Worm (Caenorhabditis elegans) whole organism, young adult: ENCODE measurements around the gene F36D4.4.
A peak's percentile ranks its signal among the peaks of the same experiment; 100 is the strongest.

Experiments used
- D2030.7 ChIP-seq: fragments of 200-800 bp; sonication (Bioruptor generic); IDR thresholded peaks from 2 replicates; pipeline ENCODE4 v1.3.6; 2022; ENCODE audit warnings: missing genetic modification reagents, missing genetic modification characterization, missing compliant biosample characterization
- F33H1.4 ChIP-seq: fragments of 200-800 bp; sonication (Bioruptor generic); IDR thresholded peaks from 2 replicates; pipeline ENCODE4 v1.3.6; 2022; ENCODE audit warnings: missing genetic modification reagents, missing genetic modification characterization, missing compliant biosample characterization
- F39B2.1 ChIP-seq: fragments of 200-800 bp; sonication (Bioruptor generic); IDR thresholded peaks from 2 replicates; pipeline ENCODE4 v1.3.6; 2022; ENCODE audit warnings: missing genetic modification reagents, missing genetic modification characterization, missing compliant biosample characterization
- F52B5.7 ChIP-seq: sonication (generic microtip); optimal IDR thresholded peaks from 2 replicates; lab custom pipeline; 2016; ENCODE audit warnings: mild to moderate bottlenecking, missing genetic modification characterization, missing compliant biosample characterization
- K11D2.4 ChIP-seq: fragments of 200-800 bp; sonication (Bioruptor generic); IDR thresholded peaks from 2 replicates; pipeline ENCODE4 v1.3.6; 2022; ENCODE audit warnings: missing genetic modification reagents, missing genetic modification characterization, missing compliant biosample characterization
- Y67H2A.10 ChIP-seq: fragments of 200-800 bp; sonication (Bioruptor generic); conservative IDR thresholded peaks from 2 replicates; pipeline ENCODE4 v1.3.6; 2022; ENCODE audit warnings: missing genetic modification reagents, missing genetic modification characterization, missing compliant biosample characterization
- Y79H2A.3 ChIP-seq: fragments of 200-800 bp; sonication (Bioruptor generic); conservative IDR thresholded peaks from 2 replicates; pipeline ENCODE4 v1.3.6; 2022; ENCODE audit warnings: missing genetic modification reagents, missing genetic modification characterization, missing compliant biosample characterization
- Y95B8A.8 ChIP-seq: fragments of 200-800 bp; sonication (Bioruptor generic); IDR thresholded peaks from 2 replicates; pipeline ENCODE4 v1.3.6; 2022; ENCODE audit warnings: missing genetic modification reagents, missing genetic modification characterization, missing compliant biosample characterization
- aptf-3 ChIP-seq: fragments of 200-800 bp; sonication (Bioruptor generic); IDR thresholded peaks from 2 replicates; pipeline ENCODE4 v1.3.6; 2022; ENCODE audit warnings: missing genetic modification characterization, missing compliant biosample characterization
- attf-3 ChIP-seq: fragments of 200-800 bp; sonication (Bioruptor generic); conservative IDR thresholded peaks from 2 replicates; pipeline ENCODE4 v1.3.6; 2022; ENCODE audit warnings: missing genetic modification reagents, missing genetic modification characterization, missing compliant biosample characterization
- bed-1 ChIP-seq: fragments of 200-800 bp; sonication (Bioruptor generic); IDR thresholded peaks from 2 replicates; pipeline ENCODE4 v1.3.6; 2022; ENCODE audit warnings: missing genetic modification reagents, missing genetic modification characterization, missing compliant biosample characterization
- cebp-1 ChIP-seq, 2 experiments: fragments of 200-800 bp in 1 of 2; sonication (Bioruptor generic) in 1 of 2; sonication (generic microtip) in 1 of 2; IDR thresholded peaks in 1 of 2; optimal IDR thresholded peaks in 1 of 2; 2 replicates each; pipeline versions ENCODE4 v1.3.6 to Lab custom; 2017 to 2022; ENCODE audit warnings: missing compliant biosample characterization in 2 of 2, missing genetic modification characterization in 2 of 2, mild to moderate bottlenecking in 1 of 2, missing genetic modification reagents in 1 of 2, moderate library complexity in 1 of 2
- ceh-100 ChIP-seq: fragments of 200-800 bp; sonication (Bioruptor generic); IDR thresholded peaks from 2 replicates; pipeline ENCODE4 v1.3.6; 2022; ENCODE audit warnings: missing genetic modification reagents, missing genetic modification characterization, missing compliant biosample characterization
- ceh-58 ChIP-seq: fragments of 200-800 bp; sonication (Bioruptor generic); IDR thresholded peaks from 2 replicates; pipeline ENCODE4 v1.3.6; 2022; ENCODE audit warnings: missing genetic modification characterization, missing compliant biosample characterization
- ceh-79 ChIP-seq: sonication (generic microtip); optimal IDR thresholded peaks from 2 replicates; lab custom pipeline; 2017; ENCODE audit warnings: mild to moderate bottlenecking, missing genetic modification characterization, missing compliant biosample characterization
- chd-7 ChIP-seq: sonication (generic microtip); optimal IDR thresholded peaks from 2 replicates; lab custom pipeline; 2016; ENCODE audit warnings: mild to moderate bottlenecking, missing genetic modification characterization, moderate library complexity, missing compliant biosample characterization
- dpff-1 ChIP-seq: sonication (generic microtip); optimal IDR thresholded peaks from 2 replicates; lab custom pipeline; 2017; ENCODE audit warnings: mild to moderate bottlenecking, missing genetic modification characterization, missing compliant biosample characterization
- egl-44 ChIP-seq: fragments of 200-800 bp; sonication (Bioruptor generic); IDR thresholded peaks from 2 replicates; pipeline ENCODE4 v1.3.6; 2022; ENCODE audit warnings: missing genetic modification reagents, missing genetic modification characterization, missing compliant biosample characterization
- fkh-3 ChIP-seq: sonication (generic microtip); optimal IDR thresholded peaks from 2 replicates; lab custom pipeline; 2016; ENCODE audit warnings: mild to moderate bottlenecking, missing genetic modification characterization, missing compliant biosample characterization
- him-1 ChIP-seq: sonication (generic microtip); optimal IDR thresholded peaks from 2 replicates; lab custom pipeline; 2016; ENCODE audit warnings: missing genotype, missing genetic modification reagents, missing genetic modification characterization, missing compliant biosample characterization
- hmg-1.2 ChIP-seq: fragments of 200-800 bp; sonication (Bioruptor generic); IDR thresholded peaks from 2 replicates; pipeline ENCODE4 v1.3.6; 2022; ENCODE audit warnings: missing genetic modification reagents, missing genetic modification characterization, missing compliant biosample characterization
- let-526 ChIP-seq: fragments of 200-800 bp; sonication (Bioruptor generic); IDR thresholded peaks from 2 replicates; pipeline ENCODE4 v1.3.6; 2022; ENCODE audit warnings: missing genetic modification reagents, missing genetic modification characterization, missing compliant biosample characterization
- lsl-1 ChIP-seq: fragments of 200-800 bp; sonication (Bioruptor generic); optimal IDR thresholded peaks from 2 replicates; lab custom pipeline; 2018; ENCODE audit warnings: mild to moderate bottlenecking, missing genetic modification characterization, moderate library complexity, missing compliant biosample characterization
- mcd-1 ChIP-seq: fragments of 200-800 bp; sonication (Bioruptor generic); IDR thresholded peaks from 2 replicates; pipeline ENCODE4 v1.3.6; 2022; ENCODE audit warnings: missing genetic modification reagents, missing genetic modification characterization, missing compliant biosample characterization
- mes-4 ChIP-seq: sonication (generic microtip); optimal IDR thresholded peaks from 2 replicates; lab custom pipeline; 2016; ENCODE audit warnings: missing genotype, missing genetic modification characterization, missing compliant biosample characterization
- nfyb-1 ChIP-seq: fragments of 200-800 bp; sonication (Bioruptor generic); IDR thresholded peaks from 2 replicates; pipeline ENCODE4 v1.3.6; 2022; ENCODE audit warnings: missing genetic modification reagents, missing genetic modification characterization, missing compliant biosample characterization
- nhr-80 ChIP-seq: sonication (generic microtip); optimal IDR thresholded peaks from 2 replicates; lab custom pipeline; 2016; ENCODE audit warnings: missing genetic modification characterization, missing compliant biosample characterization
- snpc-1.1 ChIP-seq: sonication (generic microtip); optimal IDR thresholded peaks from 2 replicates; lab custom pipeline; 2017; ENCODE audit warnings: missing genetic modification characterization, mild to moderate bottlenecking, missing compliant biosample characterization, antibody characterized with exemption, moderate library complexity, missing genotype, missing genetic modification reagents; ENCODE audit not compliant: insufficient read depth
- snpc-4 ChIP-seq, 5 experiments: fragments of 150-350 bp in 1 of 5; sonication (generic microtip) in 4 of 5; optimal IDR thresholded peaks; 2 replicates each; lab custom pipeline; 2014 to 2018; ENCODE audit warnings: missing genetic modification characterization in 5 of 5, missing biosample characterization in 3 of 5, antibody characterized with exemption in 2 of 5, mild to moderate bottlenecking in 2 of 5, missing compliant biosample characterization in 2 of 5, missing genotype in 2 of 5, moderate library complexity in 2 of 5, missing genetic modification reagents in 1 of 5
- xnd-1 ChIP-seq: sonication (generic microtip); optimal IDR thresholded peaks from 2 replicates; lab custom pipeline; 2016; ENCODE audit warnings: missing genotype, missing genetic modification reagents, missing genetic modification characterization, missing compliant biosample characterization
- zfh-2 ChIP-seq: fragments of 200-800 bp; sonication (Bioruptor generic); conservative IDR thresholded peaks from 2 replicates; pipeline ENCODE4 v1.3.6; 2022; ENCODE audit warnings: missing genetic modification reagents, missing genetic modification characterization, missing compliant biosample characterization
- zim-3 ChIP-seq: sonication (generic microtip); optimal IDR thresholded peaks from 2 replicates; lab custom pipeline; 2017; ENCODE audit warnings: mild to moderate bottlenecking, missing genetic modification characterization, moderate library complexity, missing compliant biosample characterization
- ztf-28 ChIP-seq: fragments of 200-800 bp; sonication (Bioruptor generic); IDR thresholded peaks from 2 replicates; pipeline ENCODE4 v1.3.6; 2022; ENCODE audit warnings: missing genetic modification reagents, missing genetic modification characterization, missing compliant biosample characterization

Gene F36D4.4

ce11 chrV:9399886-9400373, 14.5 kb downstream of the F36D4.4 start, which contains the start of gene trpp-4:
Gene trpp-4, plus strand, starts transcription at chrV:9400327.
- TF ChIP-seq xnd-1 (no peak), Y79H2A.3 (no peak), nfyb-1 (GFP tag; lab: Robert Waterston, UW) (no peak), chd-7 (tag; lab: Kevin White, UChicago) (no peak), F52B5.7 (tag; lab: Kevin White, UChicago) (no peak), Y67H2A.10 (GFP tag; lab: Robert Waterston, UW) (no peak), let-526 (GFP tag; lab: Robert Waterston, UW) (no peak), fkh-3 (tag; lab: Kevin White, UChicago) (no peak), mes-4 (tag; lab: Kevin White, UChicago) (no peak), ceh-79 (no peak), ceh-58 (GFP tag; lab: Robert Waterston, UW) (no peak)

- TF ChIP-seq ztf-28 (GFP tag; lab: Robert Waterston, UW) (no peak), cebp-1 (GFP tag; IDR thresholded peaks at IDR 0.05; lab: Robert Waterston, UW) (no peak), cebp-1 (tag; optimal IDR thresholded peaks at IDR 0.05; lab: Kevin White, UChicago) (peak; percentile 41)
These were observed 19.3 kb downstream of the F36D4.4 start for ce11 chrV:9394938-9395639.

- TF ChIP-seq egl-44 (GFP tag; lab: Robert Waterston, UW) (no peak), snpc-1.1 (tag; lab: Kevin White, UChicago) (peak; percentile 86), snpc-4 (GFP tag; optimal IDR thresholded peaks at IDR 0.05; lab: Kevin White, UChicago) (peak; percentile 63), snpc-4 (tag; optimal IDR thresholded peaks at IDR 0.05; lab: Kevin White, UChicago) (peak; percentile 71 to 94 (median 87)), hmg-1.2 (GFP tag; lab: Robert Waterston, UW) (peak; percentile 83)
These were observed 22.5 kb downstream of the F36D4.4 start for ce11 chrV:9391959-9392358.

- no peak for TF ChIP-seq xnd-1
- no peak for TF ChIP-seq him-1 (tag; lab: Kevin White, UChicago)
- no peak for TF ChIP-seq F52B5.7 (tag; lab: Kevin White, UChicago)
- TF ChIP-seq Y95B8A.8 (GFP tag; lab: Robert Waterston, UW): no peak
- TF ChIP-seq attf-3: no peak
- TF ChIP-seq zfh-2 (GFP tag; lab: Robert Waterston, UW): no peak
- TF ChIP-seq ceh-100: no peak
- TF ChIP-seq snpc-1.1 (tag; lab: Kevin White, UChicago): no peak
- TF ChIP-seq F33H1.4 (GFP tag; lab: Robert Waterston, UW): no peak
- no peak for TF ChIP-seq F39B2.1 (GFP tag; lab: Robert Waterston, UW)
- TF ChIP-seq bed-1 (GFP tag; lab: Robert Waterston, UW): no peak
- TF ChIP-seq D2030.7 (GFP tag; lab: Robert Waterston, UW): no peak
- TF ChIP-seq nhr-80 (tag; lab: Kevin White, UChicago): no peak
- no peak for TF ChIP-seq K11D2.4 (GFP tag; lab: Robert Waterston, UW)
- TF ChIP-seq dpff-1: no peak
- no peak for TF ChIP-seq ceh-79
- TF ChIP-seq mcd-1 (GFP tag; lab: Robert Waterston, UW): no peak
- TF ChIP-seq aptf-3: no peak
- no peak for TF ChIP-seq zim-3 (tag; lab: Kevin White, UChicago)
- no peak for TF ChIP-seq lsl-1
These were observed 28.3 kb downstream of the F36D4.4 start, which contains the start of gene hum-2 for ce11 chrV:9386143-9386542. Gene hum-2, plus strand, starts transcription at chrV:9386175.
